Worm (Caenorhabditis elegans) whole organism, L3 larva: ENCODE results near the gene ZK1010.2.

Experiments used
- ZK546.5 ChIP-seq: sonication (generic microtip); optimal IDR thresholded peaks from 2 replicates; lab custom pipeline; 2017; ENCODE audit warnings: missing biosample characterization, missing genetic modification characterization
- ceh-82 ChIP-seq: fragments of 150-350 bp; optimal IDR thresholded peaks from 2 replicates; lab custom pipeline; 2014; ENCODE audit warnings: missing biosample characterization, missing genetic modification characterization
- ceh-9 ChIP-seq: sonication (generic microtip); optimal IDR thresholded peaks from 2 replicates; lab custom pipeline; 2018; ENCODE audit warnings: missing biosample characterization, missing genetic modification characterization
- lin-39 ChIP-seq: fragments of 150-350 bp; optimal IDR thresholded peaks from 2 replicates; lab custom pipeline; 2018; ENCODE audit warnings: missing biosample characterization, missing genetic modification reagents, missing genetic modification characterization
- nhr-12 ChIP-seq: fragments of 150-350 bp; optimal IDR thresholded peaks from 2 replicates; lab custom pipeline; 2014; ENCODE audit warnings: missing biosample characterization, missing genetic modification characterization
- nhr-76 ChIP-seq: fragments of 150-350 bp; sonication (generic microtip); optimal IDR thresholded peaks from 5 replicates; lab custom pipeline; 2014; ENCODE audit warnings: missing biosample characterization, missing genetic modification characterization
- pha-4 ChIP-seq: fragments of 150-350 bp; optimal IDR thresholded peaks from 2 replicates; lab custom pipeline; 2014; ENCODE audit warnings: missing biosample characterization, missing genetic modification reagents, missing genetic modification characterization
- pqm-1 ChIP-seq: fragments of 150-350 bp; optimal IDR thresholded peaks from 2 replicates; lab custom pipeline; 2017; ENCODE audit warnings: missing biosample characterization, missing genetic modification characterization, inconsistent platforms
- snpc-4 ChIP-seq: fragments of 150-350 bp; optimal IDR thresholded peaks from 2 replicates; lab custom pipeline; 2014; ENCODE audit warnings: missing biosample characterization, missing genetic modification characterization
- unc-62 ChIP-seq: fragments of 150-350 bp; sonication (generic microtip); optimal IDR thresholded peaks from 4 replicates; lab custom pipeline; 2014; ENCODE audit warnings: missing biosample characterization, missing genetic modification reagents, missing genetic modification characterization
- zag-1 ChIP-seq: fragments of 150-350 bp; optimal IDR thresholded peaks from 2 replicates; lab custom pipeline; 2014; ENCODE audit warnings: missing biosample characterization, missing genetic modification characterization

DNA sequence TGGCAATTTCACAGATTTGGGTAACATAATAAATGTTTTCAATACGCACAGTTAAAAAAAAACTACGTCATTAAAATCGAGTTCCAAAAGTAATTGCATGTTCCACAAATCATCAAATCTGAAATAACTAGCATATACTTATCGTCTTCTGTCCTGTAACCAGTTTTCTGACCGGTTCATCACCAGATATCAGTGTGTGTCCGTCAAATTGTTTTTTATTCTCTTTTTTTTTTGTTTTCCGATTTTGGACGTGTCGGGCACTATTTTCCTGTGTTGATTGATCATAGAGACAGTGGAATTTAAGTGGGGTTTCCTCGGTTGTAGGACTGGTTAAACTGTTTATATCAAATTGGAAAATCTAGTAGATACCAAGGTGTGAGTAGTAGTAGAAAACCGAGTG, 36.2 kb upstream of the ZK1010.2 start:
- TF ChIP-seq snpc-4: no peak
- no peak for TF ChIP-seq nhr-76 (tag; lab: Kevin White, UChicago)
- no peak for TF ChIP-seq unc-62 (GFP tag; lab: Kevin White, UChicago)
- no peak for TF ChIP-seq ZK546.5 (tag; lab: Kevin White, UChicago)
- no peak for TF ChIP-seq ceh-9
- no peak for TF ChIP-seq pqm-1 (tag; lab: Kevin White, UChicago)
- TF ChIP-seq pha-4: no peak
- TF ChIP-seq nhr-12 (tag; lab: Kevin White, UChicago): no peak
- TF ChIP-seq zag-1 (tag; lab: Kevin White, UChicago): no peak
- TF ChIP-seq ceh-82 (tag; lab: Kevin White, UChicago): no peak
- TF ChIP-seq lin-39: no peak
